Worm (Caenorhabditis elegans) whole organism, young adult: Measurements from ENCODE around the gene Y37E11AL.12.

Experiments used
- B0019.2 ChIP-seq: fragments of 200-800 bp; sonication (Bioruptor generic); conservative IDR thresholded peaks from 2 replicates; pipeline ENCODE4 v1.3.6; 2022; ENCODE audit warnings: missing genetic modification reagents, missing genetic modification characterization, missing compliant biosample characterization
- F22D6.2 ChIP-seq: sonication (generic microtip); optimal IDR thresholded peaks from 2 replicates; lab custom pipeline; 2016; ENCODE audit warnings: mild to moderate bottlenecking, missing genetic modification characterization, missing compliant biosample characterization
- F23B12.7 ChIP-seq: sonication (generic microtip); optimal IDR thresholded peaks from 2 replicates; lab custom pipeline; 2017; ENCODE audit warnings: missing genetic modification characterization, mild to moderate bottlenecking, missing compliant biosample characterization, antibody characterized with exemption, moderate library complexity; ENCODE audit not compliant: insufficient read depth
- F49E8.2 ChIP-seq: sonication (generic microtip); optimal IDR thresholded peaks from 3 replicates; lab custom pipeline; 2017; ENCODE audit warnings: missing genetic modification characterization, mild to moderate bottlenecking, missing compliant biosample characterization, antibody characterized with exemption, moderate library complexity; ENCODE audit not compliant: insufficient read depth
- F55B11.4 ChIP-seq: sonication (generic microtip); optimal IDR thresholded peaks from 2 replicates; lab custom pipeline; 2016; ENCODE audit warnings: missing compliant biosample characterization, missing genetic modification characterization, borderline replicate concordance; ENCODE audit not compliant: insufficient read depth
- K11D2.4 ChIP-seq: fragments of 200-800 bp; sonication (Bioruptor generic); IDR thresholded peaks from 2 replicates; pipeline ENCODE4 v1.3.6; 2022; ENCODE audit warnings: missing genetic modification reagents, missing genetic modification characterization, missing compliant biosample characterization
- K12H6.12 ChIP-seq: fragments of 200-800 bp; sonication (Bioruptor generic); optimal IDR thresholded peaks from 2 replicates; lab custom pipeline; 2018; ENCODE audit warnings: mild to moderate bottlenecking, missing genetic modification characterization, missing compliant biosample characterization
- Y53F4B.3 ChIP-seq: fragments of 200-800 bp; sonication (Bioruptor generic); IDR thresholded peaks from 2 replicates; pipeline ENCODE4 v1.3.6; 2022; ENCODE audit warnings: missing genetic modification reagents, missing genetic modification characterization, missing compliant biosample characterization
- Y53G8AR.9 ChIP-seq: fragments of 200-800 bp; sonication (Bioruptor generic); conservative IDR thresholded peaks from 2 replicates; pipeline ENCODE4 v1.3.6; 2022; ENCODE audit warnings: missing genetic modification reagents, missing genetic modification characterization, missing compliant biosample characterization
- Y56A3A.18 ChIP-seq: fragments of 200-800 bp; sonication (Bioruptor generic); IDR thresholded peaks from 2 replicates; pipeline ENCODE4 v1.3.6; 2022; ENCODE audit warnings: missing genetic modification reagents, missing genetic modification characterization, missing compliant biosample characterization
- Y79H2A.3 ChIP-seq: fragments of 200-800 bp; sonication (Bioruptor generic); conservative IDR thresholded peaks from 2 replicates; pipeline ENCODE4 v1.3.6; 2022; ENCODE audit warnings: missing genetic modification reagents, missing genetic modification characterization, missing compliant biosample characterization
- Y95B8A.8 ChIP-seq: fragments of 200-800 bp; sonication (Bioruptor generic); IDR thresholded peaks from 2 replicates; pipeline ENCODE4 v1.3.6; 2022; ENCODE audit warnings: missing genetic modification reagents, missing genetic modification characterization, missing compliant biosample characterization
- ama-1 ChIP-seq, 3 experiments: fragments of 150-350 bp in 1 of 3; sonication (generic microtip) in 2 of 3; optimal IDR thresholded peaks; 2 replicates each; lab custom pipeline; 2014 to 2018; ENCODE audit warnings: missing biosample characterization in 2 of 3, missing genetic modification characterization in 2 of 3, missing genetic modification reagents in 2 of 3
- athp-1 ChIP-seq: sonication (generic microtip); optimal IDR thresholded peaks from 2 replicates; lab custom pipeline; 2017; ENCODE audit warnings: mild to moderate bottlenecking, missing genetic modification characterization, missing compliant biosample characterization
- attf-5 ChIP-seq: fragments of 200-800 bp; sonication (Bioruptor generic); optimal IDR thresholded peaks from 2 replicates; lab custom pipeline; 2018; ENCODE audit warnings: mild to moderate bottlenecking, missing genetic modification characterization, missing compliant biosample characterization
- cebp-1 ChIP-seq, 2 experiments: fragments of 200-800 bp in 1 of 2; sonication (Bioruptor generic) in 1 of 2; sonication (generic microtip) in 1 of 2; IDR thresholded peaks in 1 of 2; optimal IDR thresholded peaks in 1 of 2; 2 replicates each; pipeline versions ENCODE4 v1.3.6 to Lab custom; 2017 to 2022; ENCODE audit warnings: missing compliant biosample characterization in 2 of 2, missing genetic modification characterization in 2 of 2, mild to moderate bottlenecking in 1 of 2, missing genetic modification reagents in 1 of 2, moderate library complexity in 1 of 2
- ceh-91 ChIP-seq: fragments of 200-800 bp; sonication (Bioruptor generic); IDR thresholded peaks from 2 replicates; pipeline ENCODE4 v1.3.6; 2022; ENCODE audit warnings: missing genetic modification reagents, missing genetic modification characterization, missing compliant biosample characterization
- dox-1 ChIP-seq: fragments of 200-800 bp; sonication (Bioruptor generic); IDR thresholded peaks from 2 replicates; pipeline ENCODE4 v1.3.6; 2022; ENCODE audit warnings: missing genetic modification reagents, missing genetic modification characterization, missing compliant biosample characterization
- egl-44 ChIP-seq: fragments of 200-800 bp; sonication (Bioruptor generic); IDR thresholded peaks from 2 replicates; pipeline ENCODE4 v1.3.6; 2022; ENCODE audit warnings: missing genetic modification reagents, missing genetic modification characterization, missing compliant biosample characterization
- hlh-12 ChIP-seq: sonication (generic microtip); optimal IDR thresholded peaks from 2 replicates; lab custom pipeline; 2016; ENCODE audit warnings: missing genetic modification characterization, missing compliant biosample characterization
- hlh-26 ChIP-seq: fragments of 200-800 bp; sonication (Bioruptor generic); conservative IDR thresholded peaks from 2 replicates; pipeline ENCODE4 v1.3.6; 2022; ENCODE audit warnings: missing genetic modification reagents, missing genetic modification characterization, missing compliant biosample characterization
- hmg-1.2 ChIP-seq: fragments of 200-800 bp; sonication (Bioruptor generic); IDR thresholded peaks from 2 replicates; pipeline ENCODE4 v1.3.6; 2022; ENCODE audit warnings: missing genetic modification reagents, missing genetic modification characterization, missing compliant biosample characterization
- let-607 ChIP-seq, 2 experiments: fragments of 200-800 bp in 1 of 2; sonication (Bioruptor generic) in 1 of 2; sonication (generic microtip) in 1 of 2; optimal IDR thresholded peaks; 2 replicates each; lab custom pipeline; 2016 to 2018; ENCODE audit warnings: mild to moderate bottlenecking in 2 of 2, missing compliant biosample characterization in 2 of 2, missing genetic modification characterization in 2 of 2, moderate library complexity in 2 of 2, missing genotype in 1 of 2
- lin-26 ChIP-seq: fragments of 200-800 bp; sonication (Bioruptor generic); IDR thresholded peaks from 2 replicates; pipeline ENCODE4 v1.3.6; 2022; ENCODE audit warnings: missing genetic modification reagents, missing genetic modification characterization, missing compliant biosample characterization
- lin-40 ChIP-seq: sonication (generic microtip); optimal IDR thresholded peaks from 2 replicates; lab custom pipeline; 2016; ENCODE audit warnings: missing genetic modification characterization, mild to moderate bottlenecking, missing compliant biosample characterization, missing genotype, missing genetic modification reagents
- madf-6 ChIP-seq: fragments of 200-800 bp; sonication (Bioruptor generic); IDR thresholded peaks from 2 replicates; pipeline ENCODE4 v1.3.6; 2022; ENCODE audit warnings: missing genetic modification reagents, missing genetic modification characterization, missing compliant biosample characterization
- mcd-1 ChIP-seq: fragments of 200-800 bp; sonication (Bioruptor generic); IDR thresholded peaks from 2 replicates; pipeline ENCODE4 v1.3.6; 2022; ENCODE audit warnings: missing genetic modification reagents, missing genetic modification characterization, missing compliant biosample characterization
- mel-28 ChIP-seq: sonication (generic microtip); optimal IDR thresholded peaks from 2 replicates; lab custom pipeline; 2016; ENCODE audit warnings: borderline replicate concordance, mild to moderate bottlenecking, missing genetic modification characterization, missing compliant biosample characterization
- nhr-80 ChIP-seq: sonication (generic microtip); optimal IDR thresholded peaks from 2 replicates; lab custom pipeline; 2016; ENCODE audit warnings: missing genetic modification characterization, missing compliant biosample characterization
- nhr-90 ChIP-seq: sonication (generic microtip); optimal IDR thresholded peaks from 2 replicates; lab custom pipeline; 2016; ENCODE audit warnings: missing genotype, mild to moderate bottlenecking, missing genetic modification characterization, missing compliant biosample characterization
- pbrm-1 ChIP-seq: fragments of 200-800 bp; sonication (Bioruptor generic); IDR thresholded peaks from 2 replicates; pipeline ENCODE4 v1.3.6; 2022; ENCODE audit warnings: missing genetic modification reagents, missing genetic modification characterization, missing compliant biosample characterization
- pha-4 ChIP-seq: fragments of 150-350 bp; sonication (generic microtip); optimal IDR thresholded peaks from 2 replicates; lab custom pipeline; 2014; ENCODE audit warnings: missing biosample characterization, missing genetic modification reagents, missing genetic modification characterization
- sea-2 ChIP-seq: fragments of 200-800 bp; sonication (Bioruptor generic); IDR thresholded peaks from 2 replicates; pipeline ENCODE4 v1.3.6; 2022; ENCODE audit warnings: missing genetic modification characterization, missing compliant biosample characterization
- snpc-1.3 ChIP-seq: sonication (generic microtip); optimal IDR thresholded peaks from 2 replicates; lab custom pipeline; 2017; ENCODE audit warnings: missing genetic modification characterization, mild to moderate bottlenecking, missing compliant biosample characterization, antibody characterized with exemption, moderate library complexity, missing genotype, missing genetic modification reagents; ENCODE audit not compliant: insufficient read depth
- somi-1 ChIP-seq: fragments of 200-800 bp; sonication (Bioruptor generic); optimal IDR thresholded peaks from 2 replicates; lab custom pipeline; 2018; ENCODE audit warnings: mild to moderate bottlenecking, missing genetic modification characterization, missing compliant biosample characterization
- tbp1 ChIP-seq: fragments of 200-800 bp; sonication (Bioruptor generic); optimal IDR thresholded peaks from 2 replicates; lab custom pipeline; 2018; ENCODE audit warnings: mild to moderate bottlenecking, missing genetic modification characterization, missing compliant biosample characterization
- zfh-2 ChIP-seq: fragments of 200-800 bp; sonication (Bioruptor generic); conservative IDR thresholded peaks from 2 replicates; pipeline ENCODE4 v1.3.6; 2022; ENCODE audit warnings: missing genetic modification reagents, missing genetic modification characterization, missing compliant biosample characterization
- zim-3 ChIP-seq: sonication (generic microtip); optimal IDR thresholded peaks from 2 replicates; lab custom pipeline; 2017; ENCODE audit warnings: mild to moderate bottlenecking, missing genetic modification characterization, moderate library complexity, missing compliant biosample characterization
- ztf-18 ChIP-seq: sonication (generic microtip); optimal IDR thresholded peaks from 2 replicates; lab custom pipeline; 2016; ENCODE audit warnings: missing genotype, mild to moderate bottlenecking, missing genetic modification characterization, missing compliant biosample characterization
- ztf-3 ChIP-seq: fragments of 200-800 bp; sonication (Bioruptor generic); optimal IDR thresholded peaks from 2 replicates; lab custom pipeline; 2018; ENCODE audit warnings: mild to moderate bottlenecking, missing genetic modification characterization, missing compliant biosample characterization

The Y37E11AL.12 gene

DNA sequence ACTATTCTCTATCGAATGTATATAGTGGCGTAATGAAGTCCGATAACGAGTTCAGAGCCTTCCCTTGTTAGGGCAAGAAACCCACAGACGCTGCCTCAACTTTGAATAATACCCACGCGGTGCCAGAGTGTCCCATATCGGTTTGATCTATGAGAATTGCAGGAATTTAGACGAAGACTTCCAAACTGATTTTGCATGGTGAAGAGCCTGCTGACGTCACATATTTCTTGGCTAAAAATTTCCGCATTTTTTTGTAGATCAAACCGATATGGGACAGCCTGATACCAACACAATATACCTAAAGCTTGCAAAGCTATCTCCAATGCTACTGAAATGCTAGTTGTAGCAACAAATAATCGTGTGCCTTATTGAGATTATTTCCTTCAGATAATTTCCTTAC lies 40.1 kb upstream of the Y37E11AL.12 start:
- TF ChIP-seq athp-1 (tag; lab: Kevin White, UChicago) (no peak), cebp-1 (GFP tag; IDR thresholded peaks at IDR 0.05; lab: Robert Waterston, UW) (no peak), cebp-1 (tag; optimal IDR thresholded peaks at IDR 0.05; lab: Kevin White, UChicago) (no peak), ceh-91 (no peak), Y53F4B.3 (GFP tag; lab: Robert Waterston, UW) (no peak), ztf-3 (GFP tag; lab: Kevin White, UChicago) (no peak), B0019.2 (no peak), hlh-12 (tag; lab: Kevin White, UChicago) (no peak), F23B12.7 (tag; lab: Kevin White, UChicago) (no peak), nhr-90 (no peak), Y56A3A.18 (GFP tag; lab: Robert Waterston, UW) (no peak), Y95B8A.8 (GFP tag; lab: Robert Waterston, UW) (no peak), F49E8.2 (tag; lab: Kevin White, UChicago) (no peak)

DNA sequence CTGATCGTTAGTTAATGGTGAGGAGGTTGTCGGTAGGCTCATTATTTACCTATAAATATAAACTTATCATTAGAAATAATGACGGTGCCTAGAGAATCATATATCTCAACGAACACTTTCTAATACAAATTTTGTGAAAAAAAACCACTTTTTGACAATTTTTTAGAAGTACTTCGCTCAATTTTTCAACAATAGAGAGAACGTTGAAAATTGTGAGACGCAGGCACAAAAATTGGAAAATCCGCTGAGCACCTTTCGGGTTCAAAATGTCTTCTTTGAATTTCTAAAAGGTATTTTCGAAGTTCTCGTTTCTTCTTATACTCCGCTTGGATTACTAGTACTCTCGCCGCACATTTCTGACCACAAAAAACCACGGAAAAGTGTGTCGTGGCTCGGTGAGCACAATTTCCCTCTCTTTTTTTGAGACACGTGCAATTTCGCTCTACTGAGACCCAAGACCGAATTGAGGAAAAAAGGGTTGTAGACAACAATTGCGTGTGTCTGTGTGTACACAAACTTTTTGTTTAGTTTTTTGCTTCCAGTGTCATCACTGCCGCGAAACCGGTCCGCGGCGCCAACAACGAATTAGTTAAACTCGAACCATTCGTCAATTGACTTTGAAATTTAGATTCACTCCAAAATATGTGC lies 39.2 kb upstream of the Y37E11AL.12 start, which contains the start of gene nape-1:
TSS of gene nape-1 (minus strand) at position 51 of the 648 bp plus-strand sequence.
- TF ChIP-seq zim-3 (tag; lab: Kevin White, UChicago), result no peak
- peak; percentile 10 for TF ChIP-seq K12H6.12 (tag; lab: Kevin White, UChicago)
- TF ChIP-seq lin-26 (GFP tag; lab: Robert Waterston, UW), result 0 out of 2 replicates have a peak, but pooled peaks have one; percentile 22
- TF ChIP-seq let-607 (tag; optimal IDR thresholded peaks at IDR 0.05; lab: Kevin White, UChicago), result peak; percentile 6 to 7
- TF ChIP-seq dox-1, result peak; percentile 32; the same call in 1 of the 2 replicates
- TF ChIP-seq K11D2.4 (GFP tag; lab: Robert Waterston, UW), result peak; percentile 51; the same call in 1 of the 2 replicates
- peak; percentile 23 for TF ChIP-seq lin-40 (tag; lab: Kevin White, UChicago)
- peak; percentile 91 for TF ChIP-seq pha-4 (tag; lab: Kevin White, UChicago)
- TF ChIP-seq nhr-80, result peak; percentile 72
- peak; percentile 65 for TF ChIP-seq attf-5 (GFP tag; lab: Kevin White, UChicago)
- TF ChIP-seq mcd-1 (GFP tag; lab: Robert Waterston, UW), result peak; percentile 58
- TF ChIP-seq cebp-1 (GFP tag; IDR thresholded peaks at IDR 0.05; lab: Robert Waterston, UW), result no peak
- TF ChIP-seq cebp-1 (tag; optimal IDR thresholded peaks at IDR 0.05; lab: Kevin White, UChicago), result peak; percentile 25
- TF ChIP-seq F22D6.2, result no peak
- TF ChIP-seq sea-2 (GFP tag; lab: Robert Waterston, UW), result no peak

DNA sequence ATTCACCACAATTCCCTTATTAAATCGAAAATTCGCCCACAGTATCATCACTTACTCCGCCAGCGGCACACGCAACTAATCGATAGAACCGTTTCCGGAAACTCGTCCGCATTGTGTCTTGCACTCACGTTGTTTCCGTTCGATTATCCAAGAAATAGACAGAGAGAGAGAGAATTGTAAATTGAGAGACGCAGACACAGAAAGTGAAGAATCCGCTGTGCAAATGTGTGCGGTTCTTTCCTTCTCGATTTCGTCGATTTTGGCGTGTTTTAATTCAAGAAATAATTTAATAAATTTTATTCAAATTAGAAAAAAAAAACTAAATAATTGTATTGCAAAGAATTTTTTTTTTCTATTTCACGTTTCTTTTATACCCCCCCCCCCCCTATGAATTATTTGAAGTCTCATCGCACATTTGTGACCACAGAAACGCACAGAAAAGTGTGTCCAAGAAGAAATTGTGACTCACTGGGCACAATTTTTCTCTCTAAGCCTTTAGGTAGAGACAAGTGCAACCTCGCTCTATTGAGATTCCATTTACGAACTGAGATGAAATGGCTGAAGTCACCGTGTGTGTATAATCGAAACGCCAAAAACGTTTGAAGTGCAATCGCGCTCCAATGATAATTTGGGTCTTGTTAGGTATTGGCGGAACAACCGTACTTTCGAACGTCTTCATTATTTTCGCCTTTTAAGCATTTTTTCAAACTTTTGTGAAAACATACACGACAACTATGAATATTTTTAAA lies 37.0 kb upstream of the Y37E11AL.12 start, which contains the start of gene nape-2:
TSS of gene nape-2 (minus strand) at position 271 of the 749 bp plus-strand sequence.
- TF ChIP-seq madf-6 (GFP tag; lab: Robert Waterston, UW) (no peak), somi-1 (GFP tag; lab: Kevin White, UChicago) (no peak), attf-5 (GFP tag; lab: Kevin White, UChicago) (peak; percentile 51), dox-1 (no peak), zfh-2 (GFP tag; lab: Robert Waterston, UW) (no peak), nhr-90 (no peak), Y79H2A.3 (GFP tag; lab: Robert Waterston, UW) (no peak), egl-44 (no peak), Y53G8AR.9 (GFP tag; lab: Robert Waterston, UW) (no peak), ceh-91 (no peak), snpc-1.3 (tag; lab: Kevin White, UChicago) (no peak), mel-28 (tag; lab: Kevin White, UChicago) (no peak), tbp1 (no peak), pbrm-1 (GFP tag; lab: Robert Waterston, UW) (no peak), mcd-1 (GFP tag; lab: Robert Waterston, UW) (peak; percentile 52), hmg-1.2 (GFP tag; lab: Robert Waterston, UW) (peak; percentile 93), F55B11.4 (tag; lab: Kevin White, UChicago) (no peak), let-607 (tag; optimal IDR thresholded peaks at IDR 0.05; lab: Kevin White, UChicago) (no peak), hlh-26 (no peak), ztf-18 (tag; lab: Kevin White, UChicago) (no peak), ama-1 (optimal IDR thresholded peaks at IDR 0.05; lab: Kevin White, UChicago) (no peak), ama-1 (GFP tag; optimal IDR thresholded peaks at IDR 0.05; lab: Kevin White, UChicago) (no peak)
